Worm (Caenorhabditis elegans) whole organism, late embryonic: ENCODE measurements around the gene lgc-57.

Experiments used
- ceh-24 ChIP-seq: sonication (generic microtip); optimal IDR thresholded peaks from 2 replicates; lab custom pipeline; 2016; ENCODE audit warnings: mild to moderate bottlenecking, missing genetic modification characterization, missing compliant biosample characterization
- ceh-31 ChIP-seq: sonication (generic microtip); optimal IDR thresholded peaks from 2 replicates; lab custom pipeline; 2016; ENCODE audit warnings: missing genetic modification characterization, missing compliant biosample characterization
- ceh-6 ChIP-seq: fragments of 200-800 bp; sonication (Bioruptor generic); optimal IDR thresholded peaks from 2 replicates; lab custom pipeline; 2018; ENCODE audit warnings: mild to moderate bottlenecking, missing genetic modification characterization, missing compliant biosample characterization
- elt-4 ChIP-seq: sonication (generic microtip); optimal IDR thresholded peaks from 2 replicates; lab custom pipeline; 2016; ENCODE audit warnings: missing genetic modification characterization, missing compliant biosample characterization
- nfya-1 ChIP-seq: sonication (generic microtip); optimal IDR thresholded peaks from 2 replicates; lab custom pipeline; 2017; ENCODE audit warnings: missing genetic modification characterization, mild to moderate bottlenecking, missing compliant biosample characterization, antibody characterized with exemption, moderate library complexity
- tbx-2 ChIP-seq: sonication (generic microtip); optimal IDR thresholded peaks from 2 replicates; lab custom pipeline; 2016; ENCODE audit warnings: missing genetic modification characterization, missing compliant biosample characterization
- unc-86 ChIP-seq: sonication (generic microtip); optimal IDR thresholded peaks from 2 replicates; lab custom pipeline; 2016; ENCODE audit warnings: missing genetic modification characterization, missing compliant biosample characterization

- TF ChIP-seq ceh-6 (no peak), nfya-1 (no peak), unc-86 (tag; lab: Kevin White, UChicago) (no peak), elt-4 (tag; lab: Kevin White, UChicago) (no peak), ceh-24 (tag; lab: Kevin White, UChicago) (no peak), ceh-31 (tag; lab: Kevin White, UChicago) (no peak), tbx-2 (tag; lab: Kevin White, UChicago) (no peak)
Observed at ce11 chrII:10662698-10663097, 32.1 kb upstream of the lgc-57 start, which contains the start of gene D2089.8.
